Fruit fly (Drosophila melanogaster) whole organism: ENCODE results near the gene Snr1.

Source experiments
- CG8478 ChIP-seq: fragments of >200 bp; optimal IDR thresholded peaks from 2 replicates; lab custom pipeline; 2018; ENCODE audit warnings: inconsistent platforms
- Dll ChIP-seq: fragments of >200 bp; optimal IDR thresholded peaks from 2 replicates; lab custom pipeline; 2017
- pan ChIP-seq: fragments of >200 bp; optimal IDR thresholded peaks from 2 replicates; lab custom pipeline; 2017
- psq ChIP-seq: fragments of >200 bp; optimal IDR thresholded peaks from 2 replicates; lab custom pipeline; 2017
- usp ChIP-seq: fragments of >200 bp; optimal IDR thresholded peaks from 2 replicates; lab custom pipeline; 2017; ENCODE audit warnings: missing biosample characterization, missing genetic modification characterization, mixed read lengths

DNA sequence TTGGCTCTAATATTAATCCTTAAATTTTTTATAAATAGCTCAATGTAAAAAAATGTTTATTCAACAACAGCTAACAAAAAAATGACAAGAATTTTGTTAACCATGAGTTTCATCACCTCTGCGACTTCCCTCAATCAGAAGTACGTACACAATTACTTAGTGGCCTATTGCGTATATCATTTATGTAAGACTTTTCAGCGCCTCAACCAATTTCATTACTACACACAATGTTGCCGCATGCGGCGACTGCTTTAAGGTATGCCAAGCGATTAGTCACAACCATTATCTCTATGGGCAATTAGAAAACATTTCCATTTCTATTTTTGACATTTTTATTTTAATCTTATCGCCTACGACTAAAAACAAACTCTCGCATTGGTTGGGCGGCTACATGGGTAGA is 12.1 kb upstream of the Snr1 start:
- TF ChIP-seq Dll (no peak), psq (lab: Kevin White, UChicago) (no peak), pan (lab: Kevin White, UChicago) (no peak), CG8478 (lab: Kevin White, UChicago) (no peak), usp (GFP tag; lab: Kevin White, UChicago) (no peak)
